Fruit fly (Drosophila melanogaster) whole organism, embryonic: ENCODE data around the gene yrt.
A peak's percentile ranks its signal among the peaks of the same experiment; 100 is the strongest.

Source experiments
- Atf6 ChIP-seq: fragments of 200-800 bp; sonication (Bioruptor generic); IDR thresholded peaks from 2 replicates; pipeline ENCODE4 v1.3.6; 2022; ENCODE audit warnings: missing biosample characterization, missing genetic modification characterization
- CG10321 ChIP-seq: fragments of 200-800 bp; sonication (Bioruptor generic); IDR thresholded peaks from 2 replicates; pipeline ENCODE4 v1.3.6; 2022; ENCODE audit warnings: missing biosample characterization, missing genetic modification characterization
- CG10462 ChIP-seq: fragments of 200-800 bp; sonication (Bioruptor generic); optimal IDR thresholded peaks from 2 replicates; lab custom pipeline; 2016; ENCODE audit warnings: missing biosample characterization, missing genetic modification characterization
- CG11085 ChIP-seq: fragments of 200-800 bp; sonication (Bioruptor generic); IDR thresholded peaks from 2 replicates; pipeline ENCODE4 v1.3.6; 2022; ENCODE audit warnings: missing biosample characterization, missing genetic modification characterization
- CG11247 ChIP-seq: fragments of 200-800 bp; sonication (Bioruptor generic); IDR thresholded peaks from 2 replicates; pipeline ENCODE4 v1.3.6; 2022; ENCODE audit warnings: missing biosample characterization, missing genetic modification characterization
- CG12659 ChIP-seq: fragments of 200-800 bp; sonication (Bioruptor generic); optimal IDR thresholded peaks from 3 replicates; lab custom pipeline; 2017; ENCODE audit warnings: mild to moderate bottlenecking, missing biosample characterization, missing genetic modification reagents, missing genetic modification characterization
- CG34376 ChIP-seq: fragments of 200-800 bp; sonication (Bioruptor generic); optimal IDR thresholded peaks from 2 replicates; lab custom pipeline; 2018; ENCODE audit warnings: missing biosample characterization, mild to moderate bottlenecking, missing genetic modification characterization
- CG4404 ChIP-seq: fragments of 200-800 bp; sonication (Bioruptor generic); IDR thresholded peaks from 2 replicates; pipeline ENCODE4 v1.3.6; 2022; ENCODE audit warnings: missing biosample characterization, missing genetic modification characterization
- CG4820 ChIP-seq: fragments of 200-800 bp; sonication (Bioruptor generic); optimal IDR thresholded peaks from 3 replicates; lab custom pipeline; 2016; ENCODE audit warnings: missing biosample characterization, missing genetic modification characterization
- CG6683 ChIP-seq: fragments of 200-800 bp; sonication (Bioruptor generic); optimal IDR thresholded peaks from 2 replicates; lab custom pipeline; 2017; ENCODE audit warnings: missing biosample characterization, mild to moderate bottlenecking, missing genetic modification characterization, missing genetic modification reagents
- CG6689 ChIP-seq: fragments of 200-800 bp; sonication (Bioruptor generic); IDR thresholded peaks from 2 replicates; pipeline ENCODE4 v1.3.6; 2022; ENCODE audit warnings: missing biosample characterization, missing genetic modification characterization
- CG8388 ChIP-seq: fragments of 200-800 bp; sonication (Bioruptor generic); optimal IDR thresholded peaks from 2 replicates; lab custom pipeline; 2019; ENCODE audit warnings: missing biosample characterization, mild to moderate bottlenecking, missing genetic modification characterization, moderate library complexity
- CG8478 ChIP-seq: fragments of >200 bp; optimal IDR thresholded peaks from 2 replicates; lab custom pipeline; 2018
- CG9727 ChIP-seq: fragments of 200-800 bp; sonication (Bioruptor generic); optimal IDR thresholded peaks from 3 replicates; lab custom pipeline; 2017; ENCODE audit warnings: missing biosample characterization, mild to moderate bottlenecking, missing genetic modification characterization
- D19B ChIP-seq: fragments of 200-800 bp; sonication (Bioruptor generic); optimal IDR thresholded peaks from 2 replicates; lab custom pipeline; 2017; ENCODE audit warnings: missing biosample characterization, mild to moderate bottlenecking, missing genetic modification characterization
- Deaf1 ChIP-seq: fragments of 200-800 bp; optimal IDR thresholded peaks from 3 replicates; lab custom pipeline; 2019; ENCODE audit warnings: missing biosample characterization, mild to moderate bottlenecking, missing genetic modification characterization, moderate library complexity
- Dfd ChIP-seq, 2 experiments: fragments of >200 bp; optimal IDR thresholded peaks; 2 replicates each; lab custom pipeline; 2017; ENCODE audit warnings: missing biosample characterization in 2 of 2, missing genetic modification characterization in 2 of 2
- Fer1 ChIP-seq: fragments of 200-800 bp; sonication (Bioruptor generic); optimal IDR thresholded peaks from 2 replicates; lab custom pipeline; 2017; ENCODE audit warnings: missing biosample characterization, mild to moderate bottlenecking, missing genetic modification characterization
- Hmx ChIP-seq: fragments of 200-800 bp; sonication (Bioruptor generic); optimal IDR thresholded peaks from 2 replicates; lab custom pipeline; 2016; ENCODE audit warnings: missing biosample characterization, missing genetic modification characterization
- Neu2 ChIP-seq: fragments of 200-800 bp; sonication (Bioruptor generic); optimal IDR thresholded peaks from 3 replicates; lab custom pipeline; 2016; ENCODE audit warnings: missing biosample characterization, missing genetic modification characterization, borderline replicate concordance
- Nf-YB ChIP-seq: fragments of 200-800 bp; sonication (Bioruptor generic); optimal IDR thresholded peaks from 3 replicates; lab custom pipeline; 2019; ENCODE audit warnings: missing biosample characterization, mild to moderate bottlenecking, missing genetic modification characterization, moderate library complexity
- Nf-YC ChIP-seq: fragments of 200-800 bp; optimal IDR thresholded peaks from 3 replicates; lab custom pipeline; 2019; ENCODE audit warnings: missing biosample characterization, mild to moderate bottlenecking, missing genetic modification characterization, moderate library complexity
- Oli ChIP-seq: fragments of 200-800 bp; sonication (Bioruptor generic); optimal IDR thresholded peaks from 2 replicates; lab custom pipeline; 2018; ENCODE audit warnings: missing biosample characterization, mild to moderate bottlenecking, missing genetic modification characterization, moderate library complexity
- PHDP ChIP-seq: fragments of 200-800 bp; sonication (Bioruptor generic); optimal IDR thresholded peaks from 3 replicates; lab custom pipeline; 2018; ENCODE audit warnings: missing biosample characterization, mild to moderate bottlenecking, missing genetic modification characterization, moderate library complexity
- Side ChIP-seq: fragments of 200-800 bp; sonication (Bioruptor generic); optimal IDR thresholded peaks from 2 replicates; lab custom pipeline; 2016; ENCODE audit warnings: missing biosample characterization, missing genetic modification characterization
- ara ChIP-seq: fragments of 200-800 bp; sonication (Bioruptor generic); IDR thresholded peaks from 2 replicates; pipeline ENCODE4 v1.3.6; 2022; ENCODE audit warnings: missing biosample characterization, missing genetic modification characterization
- ash1 ChIP-seq: fragments of 200-800 bp; sonication (Bioruptor generic); optimal IDR thresholded peaks from 2 replicates; lab custom pipeline; 2018; ENCODE audit warnings: missing biosample characterization, mild to moderate bottlenecking, missing genetic modification characterization
- cas ChIP-seq: fragments of 200-800 bp; sonication (Bioruptor generic); IDR thresholded peaks from 2 replicates; pipeline ENCODE4 v1.3.6; 2022; ENCODE audit warnings: missing biosample characterization, missing genetic modification characterization
- cg ChIP-seq: fragments of 200-800 bp; sonication (Bioruptor generic); optimal IDR thresholded peaks from 3 replicates; lab custom pipeline; 2019; ENCODE audit warnings: missing biosample characterization, mild to moderate bottlenecking, missing genetic modification characterization, moderate library complexity
- chn ChIP-seq: fragments of 200-800 bp; sonication (Bioruptor generic); optimal IDR thresholded peaks from 2 replicates; lab custom pipeline; 2016; ENCODE audit warnings: missing biosample characterization, missing genetic modification characterization
- fd3F ChIP-seq: fragments of 200-800 bp; sonication (Bioruptor generic); optimal IDR thresholded peaks from 2 replicates; lab custom pipeline; 2018; ENCODE audit warnings: missing biosample characterization, mild to moderate bottlenecking, missing genetic modification characterization, moderate library complexity
- nerfin-2 ChIP-seq: fragments of 200-800 bp; sonication (Bioruptor generic); IDR thresholded peaks from 2 replicates; pipeline ENCODE4 v1.3.6; 2022; ENCODE audit warnings: missing biosample characterization, missing genetic modification characterization; ENCODE audit not compliant: partially characterized antibody
- org-1 ChIP-seq: fragments of 200-800 bp; sonication (Bioruptor generic); optimal IDR thresholded peaks from 2 replicates; lab custom pipeline; 2017; ENCODE audit warnings: missing biosample characterization, missing genetic modification characterization
- prd ChIP-seq, 3 experiments: fragments of >200 bp in 2 of 3; fragments of 200-800 bp in 1 of 3; sonication (Bioruptor generic) in 1 of 3; optimal IDR thresholded peaks in 2 of 3; IDR thresholded peaks in 1 of 3; 2 replicates in 2 of 3; 3 replicates in 1 of 3; pipeline versions ENCODE4 v1.3.6 to Lab custom; 2017 to 2022; ENCODE audit warnings: missing biosample characterization in 1 of 3, missing genetic modification characterization in 1 of 3
- sd ChIP-seq: fragments of 200-800 bp; sonication (Bioruptor generic); optimal IDR thresholded peaks from 3 replicates; lab custom pipeline; 2018; ENCODE audit warnings: missing biosample characterization, mild to moderate bottlenecking, missing genetic modification characterization, moderate library complexity
- seq ChIP-seq: fragments of 200-800 bp; sonication (Bioruptor generic); IDR thresholded peaks from 2 replicates; pipeline ENCODE4 v1.3.6; 2022; ENCODE audit warnings: missing biosample characterization, missing genetic modification characterization
- sr ChIP-seq: fragments of 200-800 bp; sonication (Bioruptor generic); IDR thresholded peaks from 3 replicates; pipeline ENCODE4 v1.3.6; 2022; ENCODE audit warnings: missing biosample characterization, missing genetic modification characterization
- tin ChIP-seq: fragments of 200-800 bp; sonication (Bioruptor generic); optimal IDR thresholded peaks from 3 replicates; lab custom pipeline; 2016; ENCODE audit warnings: missing biosample characterization, missing genetic modification characterization
- unpg ChIP-seq: fragments of 200-800 bp; sonication (Bioruptor generic); optimal IDR thresholded peaks from 3 replicates; lab custom pipeline; 2018; ENCODE audit warnings: missing biosample characterization, mild to moderate bottlenecking, missing genetic modification characterization, moderate library complexity
- vfl ChIP-seq: fragments of 200-800 bp; sonication (Bioruptor generic); optimal IDR thresholded peaks from 2 replicates; lab custom pipeline; 2016; ENCODE audit warnings: missing biosample characterization, missing genetic modification characterization
- wdn ChIP-seq: fragments of 200-800 bp; sonication (Bioruptor generic); IDR thresholded peaks from 2 replicates; pipeline ENCODE4 v1.3.6; 2022; ENCODE audit warnings: missing biosample characterization, missing genetic modification characterization
- zen2 ChIP-seq: fragments of 200-800 bp; sonication (Bioruptor generic); IDR thresholded peaks from 3 replicates; pipeline ENCODE4 v1.3.6; 2022; ENCODE audit warnings: missing biosample characterization, missing genetic modification characterization; ENCODE audit not compliant: partially characterized antibody

Gene yrt

dm6 chr3R:13395133-13395532, 39.7 kb downstream of the yrt start, which contains the start of gene CCHa2:
Gene CCHa2 (minus strand): TSS chr3R:13395197.
- peak; percentile 36 for TF ChIP-seq CG8478 (lab: Kevin White, UChicago)
- peak; percentile 7; the same call in 1 of the 2 replicates for TF ChIP-seq CG11247 (GFP tag; lab: Robert Waterston, UW)
- TF ChIP-seq Deaf1 (tag; lab: Kevin White, UChicago) = peak; percentile 84
- no peak for TF ChIP-seq cas
- no peak for TF ChIP-seq Hmx (GFP tag; lab: Kevin White, UChicago)
- TF ChIP-seq CG8388 (GFP tag; lab: Kevin White, UChicago) = no peak
- TF ChIP-seq tin (GFP tag; lab: Kevin White, UChicago) = no peak
- TF ChIP-seq Dfd (GFP tag; optimal IDR thresholded peaks at IDR 0.05; lab: Kevin White, UChicago) = peak in 1 of 2 experiments; percentile 14
- no peak for TF ChIP-seq vfl (GFP tag; lab: Kevin White, UChicago)
- TF ChIP-seq org-1 = no peak
- no peak for TF ChIP-seq chn
- TF ChIP-seq ara (GFP tag; lab: Robert Waterston, UW) = no peak
- 0 out of 3 replicates have a peak, but pooled peaks have one; percentile 21 for TF ChIP-seq sr
- TF ChIP-seq sd (tag; lab: Kevin White, UChicago) = no peak
- TF ChIP-seq ash1 (GFP tag; lab: Kevin White, UChicago) = no peak
- TF ChIP-seq prd (optimal IDR thresholded peaks at IDR 0.05; lab: Kevin White, UChicago) = no peak
- TF ChIP-seq prd (GFP tag; IDR thresholded peaks at IDR 0.05; lab: Robert Waterston, UW) = 0 out of 3 replicates have a peak, but pooled peaks have one; percentile 14
- TF ChIP-seq Oli = no peak
- TF ChIP-seq Neu2 (GFP tag; lab: Kevin White, UChicago) = no peak
- TF ChIP-seq CG6689 = 0 out of 2 replicates have a peak, but pooled peaks have one; percentile 7
- TF ChIP-seq unpg (GFP tag; lab: Kevin White, UChicago) = no peak
- TF ChIP-seq CG6683 (GFP tag; lab: Kevin White, UChicago) = no peak
- TF ChIP-seq Nf-YC (tag; lab: Kevin White, UChicago) = peak; percentile 90
- no peak for TF ChIP-seq CG11085 (GFP tag; lab: Robert Waterston, UW)
- no peak for TF ChIP-seq Fer1 (GFP tag; lab: Kevin White, UChicago)
- no peak for TF ChIP-seq seq
- TF ChIP-seq Atf6 = no peak
- no peak for TF ChIP-seq wdn (GFP tag; lab: Robert Waterston, UW)
- TF ChIP-seq Nf-YB (GFP tag; lab: Kevin White, UChicago) = peak; percentile 81
- TF ChIP-seq cg (GFP tag; lab: Kevin White, UChicago) = peak; percentile 27

dm6 chr3R:13393009-13393408, 41.8 kb downstream of the yrt start:
- peak; percentile 5 for TF ChIP-seq CG34376
- no peak for TF ChIP-seq CG12659 (GFP tag; lab: Kevin White, UChicago)
- no peak for TF ChIP-seq Side (GFP tag; lab: Kevin White, UChicago)
- no peak for TF ChIP-seq CG9727
- TF ChIP-seq Hmx (GFP tag; lab: Kevin White, UChicago) = no peak

dm6 chr3R:13390490-13390889, 44.3 kb downstream of the yrt start:
- TF ChIP-seq fd3F (GFP tag; lab: Kevin White, UChicago) = no peak
- no peak for TF ChIP-seq CG4820 (GFP tag; lab: Kevin White, UChicago)
- no peak for TF ChIP-seq zen2 (GFP tag; lab: Robert Waterston, UW)
- TF ChIP-seq CG4404 = no peak
- TF ChIP-seq nerfin-2 (GFP tag; lab: Robert Waterston, UW) = no peak
- TF ChIP-seq CG10321 (GFP tag; lab: Robert Waterston, UW) = no peak
- TF ChIP-seq PHDP = no peak
- no peak for TF ChIP-seq D19B
- TF ChIP-seq CG10462 (GFP tag; lab: Kevin White, UChicago) = no peak
